Worm (Caenorhabditis elegans) whole organism, young adult: ENCODE measurements around the gene nhr-103.

Source experiments
- F37B4.10 ChIP-seq: fragments of 200-800 bp; sonication (Bioruptor generic); IDR thresholded peaks from 2 replicates; pipeline ENCODE4 v1.3.6; 2022; ENCODE audit warnings: missing genetic modification characterization, missing compliant biosample characterization
- F39B2.1 ChIP-seq: fragments of 200-800 bp; sonication (Bioruptor generic); IDR thresholded peaks from 2 replicates; pipeline ENCODE4 v1.3.6; 2022; ENCODE audit warnings: missing genetic modification reagents, missing genetic modification characterization, missing compliant biosample characterization
- F49E8.2 ChIP-seq: sonication (generic microtip); optimal IDR thresholded peaks from 3 replicates; lab custom pipeline; 2017; ENCODE audit warnings: missing genetic modification characterization, mild to moderate bottlenecking, missing compliant biosample characterization, antibody characterized with exemption, moderate library complexity; ENCODE audit not compliant: insufficient read depth
- Y53G8AR.9 ChIP-seq: fragments of 200-800 bp; sonication (Bioruptor generic); conservative IDR thresholded peaks from 2 replicates; pipeline ENCODE4 v1.3.6; 2022; ENCODE audit warnings: missing genetic modification reagents, missing genetic modification characterization, missing compliant biosample characterization
- Y56A3A.18 ChIP-seq: fragments of 200-800 bp; sonication (Bioruptor generic); IDR thresholded peaks from 2 replicates; pipeline ENCODE4 v1.3.6; 2022; ENCODE audit warnings: missing genetic modification reagents, missing genetic modification characterization, missing compliant biosample characterization
- Y67H2A.10 ChIP-seq: fragments of 200-800 bp; sonication (Bioruptor generic); conservative IDR thresholded peaks from 2 replicates; pipeline ENCODE4 v1.3.6; 2022; ENCODE audit warnings: missing genetic modification reagents, missing genetic modification characterization, missing compliant biosample characterization
- Y95B8A.8 ChIP-seq: fragments of 200-800 bp; sonication (Bioruptor generic); IDR thresholded peaks from 2 replicates; pipeline ENCODE4 v1.3.6; 2022; ENCODE audit warnings: missing genetic modification reagents, missing genetic modification characterization, missing compliant biosample characterization
- ZK185.1 ChIP-seq: sonication (generic microtip); optimal IDR thresholded peaks from 2 replicates; lab custom pipeline; 2016; ENCODE audit warnings: mild to moderate bottlenecking, missing genetic modification characterization, missing compliant biosample characterization; ENCODE audit not compliant: poor library complexity, severe bottlenecking
- aptf-2 ChIP-seq: fragments of 200-800 bp; sonication (Bioruptor generic); conservative IDR thresholded peaks from 2 replicates; pipeline ENCODE4 v1.3.6; 2022; ENCODE audit warnings: missing genetic modification reagents, missing genetic modification characterization, missing compliant biosample characterization
- atf-7 ChIP-seq: sonication (generic microtip); optimal IDR thresholded peaks from 2 replicates; lab custom pipeline; 2017; ENCODE audit warnings: mild to moderate bottlenecking, missing genetic modification characterization, missing compliant biosample characterization
- athp-1 ChIP-seq: sonication (generic microtip); optimal IDR thresholded peaks from 2 replicates; lab custom pipeline; 2017; ENCODE audit warnings: mild to moderate bottlenecking, missing genetic modification characterization, missing compliant biosample characterization
- cebp-1 ChIP-seq, 2 experiments: fragments of 200-800 bp in 1 of 2; sonication (Bioruptor generic) in 1 of 2; sonication (generic microtip) in 1 of 2; IDR thresholded peaks in 1 of 2; optimal IDR thresholded peaks in 1 of 2; 2 replicates each; pipeline versions ENCODE4 v1.3.6 to Lab custom; 2017 to 2022; ENCODE audit warnings: missing compliant biosample characterization in 2 of 2, missing genetic modification characterization in 2 of 2, mild to moderate bottlenecking in 1 of 2, missing genetic modification reagents in 1 of 2, moderate library complexity in 1 of 2
- ceh-27 ChIP-seq: fragments of 200-800 bp; sonication (Bioruptor generic); optimal IDR thresholded peaks from 2 replicates; lab custom pipeline; 2018; ENCODE audit warnings: mild to moderate bottlenecking, missing genetic modification characterization, moderate library complexity, missing compliant biosample characterization
- ceh-58 ChIP-seq: fragments of 200-800 bp; sonication (Bioruptor generic); IDR thresholded peaks from 2 replicates; pipeline ENCODE4 v1.3.6; 2022; ENCODE audit warnings: missing genetic modification characterization, missing compliant biosample characterization
- ceh-79 ChIP-seq: sonication (generic microtip); optimal IDR thresholded peaks from 2 replicates; lab custom pipeline; 2017; ENCODE audit warnings: mild to moderate bottlenecking, missing genetic modification characterization, missing compliant biosample characterization
- fkh-3 ChIP-seq: sonication (generic microtip); optimal IDR thresholded peaks from 2 replicates; lab custom pipeline; 2016; ENCODE audit warnings: mild to moderate bottlenecking, missing genetic modification characterization, missing compliant biosample characterization
- hlh-26 ChIP-seq: fragments of 200-800 bp; sonication (Bioruptor generic); conservative IDR thresholded peaks from 2 replicates; pipeline ENCODE4 v1.3.6; 2022; ENCODE audit warnings: missing genetic modification reagents, missing genetic modification characterization, missing compliant biosample characterization
- hmg-1.2 ChIP-seq: fragments of 200-800 bp; sonication (Bioruptor generic); IDR thresholded peaks from 2 replicates; pipeline ENCODE4 v1.3.6; 2022; ENCODE audit warnings: missing genetic modification reagents, missing genetic modification characterization, missing compliant biosample characterization
- hrde-1 ChIP-seq: sonication (generic microtip); optimal IDR thresholded peaks from 2 replicates; lab custom pipeline; 2016; ENCODE audit warnings: missing genetic modification characterization, mild to moderate bottlenecking, missing compliant biosample characterization, moderate library complexity, missing genotype, missing genetic modification reagents, borderline replicate concordance
- let-526 ChIP-seq: fragments of 200-800 bp; sonication (Bioruptor generic); IDR thresholded peaks from 2 replicates; pipeline ENCODE4 v1.3.6; 2022; ENCODE audit warnings: missing genetic modification reagents, missing genetic modification characterization, missing compliant biosample characterization
- lin-35 ChIP-seq, 3 experiments: fragments of 150-350 bp in 2 of 3; sonication (generic microtip) in 1 of 3; optimal IDR thresholded peaks; 2 replicates each; lab custom pipeline; 2014 to 2018; ENCODE audit warnings: missing biosample characterization in 3 of 3, missing genetic modification characterization in 3 of 3, missing genetic modification reagents in 3 of 3
- lin-40 ChIP-seq: sonication (generic microtip); optimal IDR thresholded peaks from 2 replicates; lab custom pipeline; 2016; ENCODE audit warnings: missing genetic modification characterization, mild to moderate bottlenecking, missing compliant biosample characterization, missing genotype, missing genetic modification reagents
- lsl-1 ChIP-seq: fragments of 200-800 bp; sonication (Bioruptor generic); optimal IDR thresholded peaks from 2 replicates; lab custom pipeline; 2018; ENCODE audit warnings: mild to moderate bottlenecking, missing genetic modification characterization, moderate library complexity, missing compliant biosample characterization
- mcd-1 ChIP-seq: fragments of 200-800 bp; sonication (Bioruptor generic); IDR thresholded peaks from 2 replicates; pipeline ENCODE4 v1.3.6; 2022; ENCODE audit warnings: missing genetic modification reagents, missing genetic modification characterization, missing compliant biosample characterization
- mel-28 ChIP-seq: sonication (generic microtip); optimal IDR thresholded peaks from 2 replicates; lab custom pipeline; 2016; ENCODE audit warnings: borderline replicate concordance, mild to moderate bottlenecking, missing genetic modification characterization, missing compliant biosample characterization
- nhr-80 ChIP-seq: sonication (generic microtip); optimal IDR thresholded peaks from 2 replicates; lab custom pipeline; 2016; ENCODE audit warnings: missing genetic modification characterization, missing compliant biosample characterization
- rec-8 ChIP-seq, 2 experiments: sonication (generic microtip); optimal IDR thresholded peaks; 2 replicates each; lab custom pipeline; 2016; ENCODE audit warnings: mild to moderate bottlenecking in 2 of 2, missing genetic modification characterization in 2 of 2, missing genetic modification reagents in 2 of 2, missing genotype in 2 of 2, missing biosample characterization in 1 of 2, missing compliant biosample characterization in 1 of 2, moderate library complexity in 1 of 2
- snpc-4 ChIP-seq, 5 experiments: fragments of 150-350 bp in 1 of 5; sonication (generic microtip) in 4 of 5; optimal IDR thresholded peaks; 2 replicates each; lab custom pipeline; 2014 to 2018; ENCODE audit warnings: missing genetic modification characterization in 5 of 5, missing biosample characterization in 3 of 5, antibody characterized with exemption in 2 of 5, mild to moderate bottlenecking in 2 of 5, missing compliant biosample characterization in 2 of 5, missing genotype in 2 of 5, moderate library complexity in 2 of 5, missing genetic modification reagents in 1 of 5
- tbp1 ChIP-seq: fragments of 200-800 bp; sonication (Bioruptor generic); optimal IDR thresholded peaks from 2 replicates; lab custom pipeline; 2018; ENCODE audit warnings: mild to moderate bottlenecking, missing genetic modification characterization, missing compliant biosample characterization
- zfh-2 ChIP-seq: fragments of 200-800 bp; sonication (Bioruptor generic); conservative IDR thresholded peaks from 2 replicates; pipeline ENCODE4 v1.3.6; 2022; ENCODE audit warnings: missing genetic modification reagents, missing genetic modification characterization, missing compliant biosample characterization
- zim-3 ChIP-seq: sonication (generic microtip); optimal IDR thresholded peaks from 2 replicates; lab custom pipeline; 2017; ENCODE audit warnings: mild to moderate bottlenecking, missing genetic modification characterization, moderate library complexity, missing compliant biosample characterization
- ztf-25 ChIP-seq: fragments of 200-800 bp; sonication (Bioruptor generic); IDR thresholded peaks from 2 replicates; pipeline ENCODE4 v1.3.6; 2022; ENCODE audit warnings: missing genetic modification reagents, missing genetic modification characterization, missing compliant biosample characterization
- ztf-26 ChIP-seq: sonication (generic microtip); optimal IDR thresholded peaks from 2 replicates; lab custom pipeline; 2017; ENCODE audit warnings: missing genetic modification characterization, missing compliant biosample characterization

nhr-103 gene

DNA sequence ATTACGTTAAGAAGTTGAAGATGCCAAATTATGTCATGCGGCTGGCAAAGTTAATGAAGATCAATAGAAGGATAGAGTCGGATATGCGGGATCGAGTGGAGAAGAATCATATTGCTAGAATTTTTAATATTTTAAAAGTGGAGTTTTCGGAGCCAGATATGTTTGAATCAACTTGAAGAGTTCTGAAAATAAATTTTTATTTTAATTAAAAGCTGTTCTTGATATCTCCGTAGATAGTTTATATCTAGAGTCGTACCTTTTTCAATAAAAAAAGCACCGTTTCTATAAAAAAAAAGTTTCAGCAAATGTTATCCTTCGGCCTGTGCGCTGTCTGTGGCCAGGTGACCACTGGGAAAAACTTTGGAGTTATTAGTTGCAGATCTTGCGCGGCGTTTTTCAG is 7.9 kb downstream of the nhr-103 start, which contains the start of gene nhr-96 (continued):
- TF ChIP-seq fkh-3 (tag; lab: Kevin White, UChicago) (no peak), atf-7 (tag; lab: Kevin White, UChicago) (no peak), snpc-4 (GFP tag; optimal IDR thresholded peaks at IDR 0.05; lab: Kevin White, UChicago) (no peak), snpc-4 (tag; optimal IDR thresholded peaks at IDR 0.05; lab: Kevin White, UChicago) (no peak), zfh-2 (no peak), tbp1 (no peak), lsl-1 (GFP tag; lab: Kevin White, UChicago) (no peak)

DNA sequence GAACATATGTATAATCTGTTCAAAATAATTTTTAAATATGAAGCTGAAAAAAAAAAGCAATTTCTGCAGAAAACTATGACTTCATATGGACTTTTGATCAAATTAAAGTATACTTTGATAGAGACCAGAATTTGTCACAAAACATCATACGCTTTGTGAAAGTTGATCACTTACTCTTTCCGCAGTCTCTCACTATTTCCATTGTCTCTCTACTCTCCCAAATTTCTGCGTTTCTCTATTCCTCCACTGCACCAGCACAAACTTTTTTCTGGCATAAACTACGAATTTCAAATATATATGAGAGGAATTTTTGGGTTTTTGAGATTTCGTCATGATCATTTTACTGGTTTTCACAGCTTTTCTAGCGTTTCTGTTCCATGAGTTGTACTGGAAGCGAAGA is 10.6 kb downstream of the nhr-103 start, which contains the start of gene cyp-33C4:
Gene cyp-33C4 (plus strand): TSS at position 293 of the 400 bp plus-strand sequence.
- peak; percentile 71; the same call in 1 of the 2 replicates for TF ChIP-seq hmg-1.2
- no peak for TF ChIP-seq ztf-26 (tag; lab: Kevin White, UChicago)
- peak; percentile 33 for TF ChIP-seq nhr-80 (tag; lab: Kevin White, UChicago)
- no peak for TF ChIP-seq mel-28 (tag; lab: Kevin White, UChicago)
- TF ChIP-seq cebp-1 (GFP tag; IDR thresholded peaks at IDR 0.05; lab: Robert Waterston, UW), result 0 out of 2 replicates have a peak, but pooled peaks have one; percentile 27
- TF ChIP-seq cebp-1 (tag; optimal IDR thresholded peaks at IDR 0.05; lab: Kevin White, UChicago), result peak; percentile 55

DNA sequence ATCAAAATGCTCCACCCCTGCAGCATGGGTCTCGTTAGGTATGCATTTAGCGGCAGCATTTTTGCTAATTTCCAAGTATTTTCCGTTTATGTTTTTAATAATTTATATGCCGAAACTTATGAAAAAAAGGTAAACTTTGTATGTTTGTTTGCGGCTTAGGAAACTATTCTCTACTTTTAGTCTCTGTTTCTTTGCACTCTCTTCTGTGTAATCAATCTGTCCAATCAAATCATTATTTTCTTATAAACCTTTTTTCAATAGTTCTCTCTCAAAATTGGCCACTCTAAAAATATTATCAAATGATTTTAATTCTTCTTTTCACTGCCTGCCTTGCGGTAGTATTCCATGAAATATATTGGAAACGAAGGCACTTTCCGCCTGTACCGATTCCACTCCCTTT is 12.8 kb downstream of the nhr-103 start:
- TF ChIP-seq rec-8 (tag; optimal IDR thresholded peaks at IDR 0.05; lab: Kevin White, UChicago) (no peak), let-526 (GFP tag; lab: Robert Waterston, UW) (no peak), mcd-1 (GFP tag; lab: Robert Waterston, UW) (no peak)
- TF ChIP-seq, all 124 proteins: peak for 0

DNA sequence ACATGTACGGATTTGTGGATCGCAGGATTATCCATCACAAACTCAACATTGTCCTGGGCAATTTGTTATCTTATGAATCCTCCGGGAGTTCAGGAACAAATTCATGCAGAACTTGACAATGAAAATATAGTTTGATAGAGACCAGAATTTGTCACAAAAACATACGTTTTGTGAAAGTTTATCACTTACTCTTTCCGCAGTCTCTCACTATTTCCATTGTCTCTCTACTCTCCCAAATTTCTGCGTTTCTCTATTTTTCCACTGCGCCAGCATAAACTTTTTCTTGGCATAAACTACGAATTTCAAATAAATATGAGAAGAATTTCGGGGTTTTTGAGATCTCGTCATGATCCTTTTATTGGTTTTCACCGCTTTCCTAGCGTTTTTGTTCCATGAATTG is 17.4 kb downstream of the nhr-103 start, which contains the start of gene cyp-33C3:
Gene cyp-33C3 (plus strand): TSS at position 149 of the 400 bp plus-strand sequence.
- no peak for TF ChIP-seq lin-35 (GFP tag; optimal IDR thresholded peaks at IDR 0.05; lab: Kevin White, UChicago)
- peak; percentile 41; the same call in 1 of the 2 replicates for TF ChIP-seq hmg-1.2

DNA sequence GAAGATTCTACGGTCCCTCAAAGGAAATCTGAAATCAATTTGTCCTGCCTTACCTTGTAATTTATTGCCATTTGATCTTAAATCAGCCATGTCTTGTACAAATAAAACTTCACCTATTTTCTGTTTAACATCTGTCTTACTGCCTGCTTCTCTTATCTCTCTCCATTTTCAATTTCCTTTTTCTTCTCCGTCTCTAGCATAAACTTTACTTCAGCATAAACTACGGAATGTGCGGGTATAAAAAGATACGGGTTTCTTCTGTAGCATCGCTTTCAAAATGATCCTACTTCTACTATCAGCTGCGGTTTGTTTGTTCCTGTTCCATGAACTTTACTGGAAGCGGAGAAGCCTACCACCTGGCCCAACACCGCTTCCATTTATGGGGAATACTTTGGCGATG is 19.5 kb downstream of the nhr-103 start, which contains the start of gene cyp-33C5:
Gene cyp-33C5 (plus strand): TSS at position 254 of the 400 bp plus-strand sequence.
- peak; percentile 4 for TF ChIP-seq nhr-80 (tag; lab: Kevin White, UChicago)
- TF ChIP-seq F49E8.2, result no peak
- peak; percentile 80; the same call in 1 of the 2 replicates for TF ChIP-seq hmg-1.2
- no peak for TF ChIP-seq Y53G8AR.9 (GFP tag; lab: Robert Waterston, UW)
- TF ChIP-seq, all 124 proteins: peak for 2

DNA sequence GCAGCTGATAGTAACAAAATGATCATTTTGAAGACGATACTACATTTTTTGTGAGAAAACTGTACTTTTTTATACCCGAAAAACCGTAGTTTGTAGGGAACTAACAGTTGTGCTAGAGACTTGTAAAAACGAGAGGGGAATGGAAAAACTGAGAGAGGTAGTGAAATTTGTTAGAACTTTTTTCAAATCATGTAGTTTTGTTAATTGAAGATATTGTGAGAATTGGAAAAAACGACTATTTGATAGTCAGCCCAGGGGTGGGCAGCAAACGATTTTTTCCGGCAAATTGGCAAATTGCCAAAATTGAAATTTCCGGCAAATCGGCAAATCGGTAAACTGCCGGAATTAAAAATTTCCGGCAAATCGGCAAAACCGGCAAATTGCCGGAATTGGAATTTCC is 24.1 kb downstream of the nhr-103 start, which contains the start of gene cyp-33C6:
Gene cyp-33C6 (minus strand): TSS at position 101 of the 400 bp plus-strand sequence.
- TF ChIP-seq ztf-25 (GFP tag; lab: Robert Waterston, UW), result no peak
- TF ChIP-seq Y95B8A.8 (GFP tag; lab: Robert Waterston, UW), result no peak
- no peak for TF ChIP-seq aptf-2 (GFP tag; lab: Robert Waterston, UW)
- TF ChIP-seq ceh-79 (tag; lab: Kevin White, UChicago), result no peak
- no peak for TF ChIP-seq hmg-1.2
- TF ChIP-seq ceh-58 (GFP tag; lab: Robert Waterston, UW), result no peak
- no peak for TF ChIP-seq F37B4.10 (GFP tag; lab: Robert Waterston, UW)
- TF ChIP-seq F39B2.1 (GFP tag; lab: Robert Waterston, UW), result no peak
- no peak for TF ChIP-seq hrde-1 (tag; lab: Kevin White, UChicago)
- TF ChIP-seq athp-1 (tag; lab: Kevin White, UChicago), result no peak
- TF ChIP-seq rec-8 (tag; optimal IDR thresholded peaks at IDR 0.05; lab: Kevin White, UChicago), result no peak
- TF ChIP-seq mcd-1 (GFP tag; lab: Robert Waterston, UW), result no peak
- TF ChIP-seq hlh-26 (GFP tag; lab: Robert Waterston, UW), result no peak
- no peak for TF ChIP-seq zfh-2
- TF ChIP-seq zim-3 (tag; lab: Kevin White, UChicago), result no peak
- TF ChIP-seq ZK185.1 (tag; lab: Kevin White, UChicago), result no peak
- TF ChIP-seq lin-40 (tag; lab: Kevin White, UChicago), result no peak
- no peak for TF ChIP-seq Y67H2A.10
- TF ChIP-seq ceh-27 (GFP tag; lab: Kevin White, UChicago), result no peak
- TF ChIP-seq Y56A3A.18 (GFP tag; lab: Robert Waterston, UW), result no peak
- TF ChIP-seq, all 124 proteins: peak for 0
